Fruit fly (Drosophila melanogaster) whole organism, embryonic: ENCODE data around the gene CG43095.

Source experiments
- Aef1 ChIP-seq: fragments of 200-800 bp; sonication (Bioruptor generic); IDR thresholded peaks from 3 replicates; pipeline ENCODE4 v1.3.6; 2022; ENCODE audit warnings: missing biosample characterization, missing genetic modification characterization
- BtbVII ChIP-seq: fragments of 200-800 bp; sonication (Bioruptor generic); optimal IDR thresholded peaks from 3 replicates; lab custom pipeline; 2017; ENCODE audit warnings: missing biosample characterization, mild to moderate bottlenecking, missing genetic modification characterization
- C15 ChIP-seq: fragments of 200-800 bp; sonication (Bioruptor generic); IDR thresholded peaks from 3 replicates; pipeline ENCODE4 v1.3.6; 2022; ENCODE audit warnings: missing biosample characterization, missing genetic modification characterization
- CG10209 ChIP-seq: fragments of 200-800 bp; sonication (Bioruptor generic); optimal IDR thresholded peaks from 3 replicates; lab custom pipeline; 2017; ENCODE audit warnings: missing biosample characterization, mild to moderate bottlenecking, missing genetic modification characterization, missing genetic modification reagents
- CG10543 ChIP-seq: fragments of 200-800 bp; sonication (Bioruptor generic); optimal IDR thresholded peaks from 3 replicates; lab custom pipeline; 2017; ENCODE audit warnings: missing biosample characterization, mild to moderate bottlenecking, missing genetic modification characterization, moderate library complexity
- CG11456 ChIP-seq: fragments of 200-800 bp; sonication (Bioruptor generic); IDR thresholded peaks from 3 replicates; pipeline ENCODE4 v1.3.6; 2022; ENCODE audit warnings: missing biosample characterization, missing genetic modification characterization
- CG14014 ChIP-seq: fragments of 200-800 bp; sonication (Bioruptor generic); IDR thresholded peaks from 2 replicates; pipeline ENCODE4 v1.3.6; 2022; ENCODE audit warnings: missing biosample characterization, missing genetic modification characterization
- CG15011 ChIP-seq: fragments of 200-800 bp; sonication (Bioruptor generic); optimal IDR thresholded peaks from 3 replicates; lab custom pipeline; 2018; ENCODE audit warnings: missing biosample characterization, mild to moderate bottlenecking, missing genetic modification characterization
- CG15514 ChIP-seq: fragments of 200-800 bp; sonication (Bioruptor generic); optimal IDR thresholded peaks from 3 replicates; lab custom pipeline; 2017; ENCODE audit warnings: missing biosample characterization, missing genetic modification characterization, mild to moderate bottlenecking, moderate library complexity, missing genetic modification reagents
- CG1792 ChIP-seq: fragments of 200-800 bp; sonication (Bioruptor generic); optimal IDR thresholded peaks from 2 replicates; lab custom pipeline; 2016; ENCODE audit warnings: missing biosample characterization, missing genetic modification characterization
- CG30403 ChIP-seq: fragments of 200-800 bp; sonication (Bioruptor generic); optimal IDR thresholded peaks from 3 replicates; lab custom pipeline; 2016; ENCODE audit warnings: missing biosample characterization, missing genetic modification characterization
- CG32772 ChIP-seq: fragments of 200-800 bp; sonication (Bioruptor generic); IDR thresholded peaks from 2 replicates; pipeline ENCODE4 v1.3.6; 2022; ENCODE audit warnings: missing biosample characterization, missing genetic modification characterization
- CG3726 ChIP-seq: fragments of 200-800 bp; sonication (Bioruptor generic); IDR thresholded peaks from 3 replicates; pipeline ENCODE4, ENCODE4 v1.3.6; 2022; ENCODE audit warnings: missing biosample characterization, missing genetic modification characterization
- CG4707 ChIP-seq: fragments of 200-800 bp; sonication (Bioruptor generic); optimal IDR thresholded peaks from 2 replicates; lab custom pipeline; 2018; ENCODE audit warnings: missing biosample characterization, mild to moderate bottlenecking, missing genetic modification characterization, moderate library complexity
- CG5180 ChIP-seq: fragments of 200-800 bp; sonication (Bioruptor generic); optimal IDR thresholded peaks from 3 replicates; lab custom pipeline; 2017; ENCODE audit warnings: missing biosample characterization, missing genetic modification characterization, mild to moderate bottlenecking, moderate library complexity, missing genetic modification reagents
- CG6689 ChIP-seq: fragments of 200-800 bp; sonication (Bioruptor generic); IDR thresholded peaks from 2 replicates; pipeline ENCODE4 v1.3.6; 2022; ENCODE audit warnings: missing biosample characterization, missing genetic modification characterization
- CG7786 ChIP-seq: fragments of 200-800 bp; sonication (Bioruptor generic); optimal IDR thresholded peaks from 2 replicates; lab custom pipeline; 2016; ENCODE audit warnings: missing biosample characterization, missing genetic modification characterization
- CG7839 ChIP-seq: fragments of 200-800 bp; sonication (Bioruptor generic); optimal IDR thresholded peaks from 3 replicates; lab custom pipeline; 2018; ENCODE audit warnings: missing biosample characterization, mild to moderate bottlenecking, missing genetic modification characterization, moderate library complexity
- CG9932 ChIP-seq: fragments of 200-800 bp; sonication (Bioruptor generic); IDR thresholded peaks from 2 replicates; pipeline ENCODE4 v1.3.6; 2022; ENCODE audit warnings: missing biosample characterization, missing genetic modification characterization
- CTCF ChIP-seq: fragments of 200-800 bp; sonication (Bioruptor generic); optimal IDR thresholded peaks from 2 replicates; lab custom pipeline; 2017; ENCODE audit warnings: missing biosample characterization, mild to moderate bottlenecking, missing genetic modification characterization, moderate library complexity
- Dek ChIP-seq: fragments of 200-800 bp; sonication (Bioruptor generic); optimal IDR thresholded peaks from 3 replicates; lab custom pipeline; 2019; ENCODE audit warnings: missing biosample characterization, mild to moderate bottlenecking, missing genetic modification characterization, moderate library complexity
- Doc2 ChIP-seq: fragments of 200-800 bp; sonication (Bioruptor generic); IDR thresholded peaks from 2 replicates; pipeline ENCODE4 v1.3.6; 2022; ENCODE audit warnings: missing biosample characterization, missing genetic modification characterization
- Eip74EF ChIP-seq, 2 experiments: fragments of 200-800 bp in 1 of 2; fragments of >200 bp in 1 of 2; sonication (Bioruptor generic) in 1 of 2; optimal IDR thresholded peaks; 2 replicates each; lab custom pipeline; 2017 to 2019; ENCODE audit warnings: missing biosample characterization in 2 of 2, missing genetic modification characterization in 2 of 2, mild to moderate bottlenecking in 1 of 2, moderate library complexity in 1 of 2
- Gsc ChIP-seq: fragments of 200-800 bp; sonication (Bioruptor generic); IDR thresholded peaks from 2 replicates; pipeline ENCODE4 v1.3.6; 2022; ENCODE audit warnings: missing biosample characterization, missing genetic modification characterization
- Gug ChIP-seq: fragments of 200-800 bp; sonication (Bioruptor generic); IDR thresholded peaks from 4 replicates; pipeline ENCODE4 v1.3.6; 2022; ENCODE audit warnings: missing biosample characterization, missing genetic modification characterization
- Kr ChIP-seq: fragments of 200-800 bp; sonication (Bioruptor generic); optimal IDR thresholded peaks from 2 replicates; lab custom pipeline; 2017; ENCODE audit warnings: missing biosample characterization, mild to moderate bottlenecking, missing genetic modification characterization
- Optix ChIP-seq: fragments of 200-800 bp; sonication (Bioruptor generic); IDR thresholded peaks from 3 replicates; pipeline ENCODE4 v1.3.6; 2022; ENCODE audit warnings: missing biosample characterization, missing genetic modification characterization
- Pdp1 ChIP-seq, 2 experiments: fragments of 200-800 bp; sonication (Bioruptor generic); optimal IDR thresholded peaks; 3 replicates each; lab custom pipeline; 2016; ENCODE audit warnings: missing biosample characterization in 2 of 2, missing genetic modification characterization in 2 of 2, mild to moderate bottlenecking in 1 of 2, moderate library complexity in 1 of 2
- Ptx1 ChIP-seq: fragments of 200-800 bp; sonication (Bioruptor generic); IDR thresholded peaks from 2 replicates; pipeline ENCODE4 v1.3.6; 2022; ENCODE audit warnings: missing biosample characterization, missing genetic modification characterization
- Ravus ChIP-seq: fragments of 200-800 bp; sonication (Bioruptor generic); IDR thresholded peaks from 2 replicates; pipeline ENCODE4 v1.3.6; 2022; ENCODE audit warnings: missing biosample characterization, missing genetic modification characterization
- Sry-δ ChIP-seq: fragments of 200-800 bp; sonication (Bioruptor generic); optimal IDR thresholded peaks from 2 replicates; lab custom pipeline; 2016; ENCODE audit warnings: missing biosample characterization, missing genetic modification characterization
- Stat92E ChIP-seq, 3 experiments: fragments of >200 bp in 2 of 3; fragments of 200-800 bp in 1 of 3; sonication (Bioruptor generic) in 1 of 3; optimal IDR thresholded peaks; 2 replicates each; lab custom pipeline; 2017 to 2019; ENCODE audit warnings: missing biosample characterization in 3 of 3, missing genetic modification characterization in 3 of 3, mild to moderate bottlenecking in 1 of 3, moderate library complexity in 1 of 3
- da ChIP-seq: fragments of 200-800 bp; sonication (Bioruptor generic); optimal IDR thresholded peaks from 2 replicates; lab custom pipeline; 2016; ENCODE audit warnings: missing biosample characterization, missing genetic modification characterization
- dysf ChIP-seq: fragments of 200-800 bp; sonication (Bioruptor generic); IDR thresholded peaks from 3 replicates; pipeline ENCODE4 v1.3.6; 2022; ENCODE audit warnings: missing biosample characterization, missing genetic modification characterization
- en ChIP-seq: fragments of 200-800 bp; sonication (Bioruptor generic); optimal IDR thresholded peaks from 2 replicates; lab custom pipeline; 2016; ENCODE audit warnings: missing biosample characterization, missing genetic modification characterization
- esg ChIP-seq: fragments of 200-800 bp; sonication (Bioruptor generic); conservative IDR thresholded peaks from 2 replicates; pipeline ENCODE4 v1.3.6; 2022; ENCODE audit warnings: missing biosample characterization, missing genetic modification characterization
- fd102C ChIP-seq: fragments of 200-800 bp; sonication (Bioruptor generic); optimal IDR thresholded peaks from 2 replicates; lab custom pipeline; 2018; ENCODE audit warnings: missing biosample characterization, mild to moderate bottlenecking, missing genetic modification characterization, moderate library complexity
- fd3F ChIP-seq: fragments of 200-800 bp; sonication (Bioruptor generic); optimal IDR thresholded peaks from 2 replicates; lab custom pipeline; 2018; ENCODE audit warnings: missing biosample characterization, mild to moderate bottlenecking, missing genetic modification characterization, moderate library complexity
- her ChIP-seq: fragments of 200-800 bp; sonication (Bioruptor generic); optimal IDR thresholded peaks from 2 replicates; lab custom pipeline; 2016; ENCODE audit warnings: missing biosample characterization, missing genetic modification characterization
- hkb ChIP-seq, 2 experiments: fragments of 200-800 bp in 1 of 2; fragments of >200 bp in 1 of 2; sonication (Bioruptor generic) in 1 of 2; IDR thresholded peaks in 1 of 2; optimal IDR thresholded peaks in 1 of 2; 2 replicates each; pipeline versions ENCODE4 v1.3.6 to Lab custom; 2017 to 2022; ENCODE audit warnings: missing biosample characterization in 1 of 2, missing genetic modification characterization in 1 of 2
- hth ChIP-seq: fragments of >200 bp; optimal IDR thresholded peaks from 2 replicates; lab custom pipeline; 2017; ENCODE audit warnings: inconsistent platforms
- ind ChIP-seq: fragments of 200-800 bp; sonication (Bioruptor generic); optimal IDR thresholded peaks from 3 replicates; lab custom pipeline; 2016; ENCODE audit warnings: missing biosample characterization, missing genetic modification characterization
- mld ChIP-seq: fragments of 200-800 bp; sonication (Bioruptor generic); IDR thresholded peaks from 3 replicates; pipeline ENCODE4 v1.3.6; 2022; ENCODE audit warnings: missing biosample characterization, missing genetic modification characterization; ENCODE audit not compliant: partially characterized antibody
- peb ChIP-seq: fragments of 200-800 bp; sonication (Bioruptor generic); IDR thresholded peaks from 2 replicates; pipeline ENCODE4 v1.3.6; 2022; ENCODE audit warnings: missing biosample characterization, missing genetic modification characterization
- prd ChIP-seq, 3 experiments: fragments of >200 bp in 2 of 3; fragments of 200-800 bp in 1 of 3; sonication (Bioruptor generic) in 1 of 3; optimal IDR thresholded peaks in 2 of 3; IDR thresholded peaks in 1 of 3; 2 replicates in 2 of 3; 3 replicates in 1 of 3; pipeline versions ENCODE4 v1.3.6 to Lab custom; 2017 to 2022; ENCODE audit warnings: missing biosample characterization in 1 of 3, missing genetic modification characterization in 1 of 3
- slbo ChIP-seq: fragments of 200-800 bp; sonication (Bioruptor generic); IDR thresholded peaks from 2 replicates; pipeline ENCODE4 v1.3.6; 2022; ENCODE audit warnings: missing biosample characterization, missing genetic modification characterization
- ssp ChIP-seq: fragments of 200-800 bp; sonication (Bioruptor generic); IDR thresholded peaks from 2 replicates; pipeline ENCODE4 v1.3.6; 2022; ENCODE audit warnings: missing biosample characterization, missing genetic modification characterization
- tap ChIP-seq: fragments of 200-800 bp; optimal IDR thresholded peaks from 3 replicates; lab custom pipeline; 2019; ENCODE audit warnings: missing biosample characterization, mild to moderate bottlenecking, missing genetic modification characterization, moderate library complexity
- vvl ChIP-seq: fragments of 200-800 bp; sonication (Bioruptor generic); IDR thresholded peaks from 2 replicates; pipeline ENCODE4 v1.3.6; 2022; ENCODE audit warnings: missing biosample characterization, missing genetic modification characterization
- zf30C ChIP-seq: fragments of 200-800 bp; sonication (Bioruptor generic); optimal IDR thresholded peaks from 3 replicates; lab custom pipeline; 2018; ENCODE audit warnings: missing biosample characterization, mild to moderate bottlenecking, missing genetic modification characterization
- zfh2 ChIP-seq: fragments of 200-800 bp; sonication (Bioruptor generic); optimal IDR thresholded peaks from 2 replicates; lab custom pipeline; 2016; ENCODE audit warnings: missing biosample characterization, missing genetic modification characterization

CG43095 gene

DNA sequence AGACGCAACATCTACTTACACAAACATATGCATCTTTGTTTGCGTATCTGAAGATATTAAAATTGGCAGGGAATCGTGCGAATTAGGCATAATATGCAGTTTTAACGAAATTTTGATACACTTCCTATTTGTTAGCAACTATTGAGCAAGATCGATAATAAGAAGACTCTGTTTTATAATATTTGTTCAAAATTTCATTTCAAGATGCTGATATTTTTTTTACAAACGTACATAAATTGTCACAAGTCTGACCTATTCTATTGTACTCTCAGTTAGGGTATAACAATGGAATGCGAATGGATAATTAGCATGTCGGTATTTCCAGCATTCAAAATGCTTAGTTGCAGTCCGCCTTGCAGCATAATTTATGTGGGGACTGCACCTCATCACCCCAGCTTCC is 43.7 kb downstream of the CG43095 start (continued):
- TF ChIP-seq ssp (GFP tag; lab: Robert Waterston, UW) (peak; percentile 28; the same call in 1 of the 2 replicates), CG9932 (GFP tag; lab: Robert Waterston, UW) (no peak), Ptx1 (GFP tag; lab: Robert Waterston, UW) (peak; percentile 73), CG14014 (GFP tag; lab: Robert Waterston, UW) (no peak), CG15011 (no peak), hkb (optimal IDR thresholded peaks at IDR 0.05; lab: Kevin White, UChicago) (no peak), hkb (GFP tag; IDR thresholded peaks at IDR 0.05; lab: Robert Waterston, UW) (no peak), Sry-δ (GFP tag; lab: Kevin White, UChicago) (no peak), CG7839 (tag; lab: Kevin White, UChicago) (no peak), fd3F (no peak), Stat92E (GFP tag; optimal IDR thresholded peaks at IDR 0.05; lab: Kevin White, UChicago) (no peak), Ravus (no peak), zf30C (GFP tag; lab: Kevin White, UChicago) (no peak), CG5180 (GFP tag; lab: Kevin White, UChicago) (no peak), Aef1 (GFP tag; lab: Robert Waterston, UW) (no peak), CG10543 (GFP tag; lab: Kevin White, UChicago) (no peak), esg (GFP tag; lab: Robert Waterston, UW) (no peak), dysf (GFP tag; lab: Robert Waterston, UW) (peak; percentile 46; the same call in 1 of the 3 replicates), CG7786 (GFP tag; lab: Kevin White, UChicago) (no peak), hth (lab: Kevin White, UChicago) (no peak), prd (optimal IDR thresholded peaks at IDR 0.05; lab: Kevin White, UChicago) (no peak), prd (GFP tag; IDR thresholded peaks at IDR 0.05; lab: Robert Waterston, UW) (peak; percentile 32; the same call in 1 of the 3 replicates), Dek (tag; lab: Kevin White, UChicago) (no peak), CG32772 (GFP tag; lab: Robert Waterston, UW) (0 out of 2 replicates have a peak, but pooled peaks have one; percentile 7), CG6689 (GFP tag; lab: Robert Waterston, UW) (peak; percentile 17; the same call in 1 of the 2 replicates), Kr (GFP tag; lab: Kevin White, UChicago) (no peak), Gsc (GFP tag; lab: Robert Waterston, UW) (no peak), Eip74EF (GFP tag; optimal IDR thresholded peaks at IDR 0.05; lab: Kevin White, UChicago) (no peak), peb (GFP tag; lab: Robert Waterston, UW) (no peak), CG10209 (no peak), CTCF (no peak), mld (GFP tag; lab: Robert Waterston, UW) (no peak), BtbVII (GFP tag; lab: Kevin White, UChicago) (no peak), Gug (no peak), fd102C (GFP tag; lab: Kevin White, UChicago) (no peak), her (GFP tag; lab: Kevin White, UChicago) (no peak), vvl (GFP tag; lab: Robert Waterston, UW) (peak; percentile 57; the same call in 1 of the 2 replicates), ind (GFP tag; lab: Kevin White, UChicago) (no peak), Pdp1 (GFP tag; optimal IDR thresholded peaks at IDR 0.05; lab: Kevin White, UChicago) (peak in 1 of 2 experiments; percentile 9), CG30403 (peak; percentile 14), CG1792 (GFP tag; lab: Kevin White, UChicago) (no peak), Optix (no peak), slbo (GFP tag; lab: Robert Waterston, UW) (0 out of 2 replicates have a peak, but pooled peaks have one; percentile 11), tap (tag; lab: Kevin White, UChicago) (no peak), zfh2 (no peak), CG11456 (GFP tag; lab: Robert Waterston, UW) (no peak), Doc2 (no peak), CG3726 (GFP tag; lab: Robert Waterston, UW) (no peak), CG15514 (GFP tag; lab: Kevin White, UChicago) (no peak), en (GFP tag; lab: Kevin White, UChicago) (no peak), C15 (GFP tag; lab: Robert Waterston, UW) (no peak), CG4707 (GFP tag; lab: Kevin White, UChicago) (no peak), da (GFP tag; lab: Kevin White, UChicago) (no peak)
